Worm (Caenorhabditis elegans): ENCODE results near the gene irg-7.

The irg-7 gene

DNA sequence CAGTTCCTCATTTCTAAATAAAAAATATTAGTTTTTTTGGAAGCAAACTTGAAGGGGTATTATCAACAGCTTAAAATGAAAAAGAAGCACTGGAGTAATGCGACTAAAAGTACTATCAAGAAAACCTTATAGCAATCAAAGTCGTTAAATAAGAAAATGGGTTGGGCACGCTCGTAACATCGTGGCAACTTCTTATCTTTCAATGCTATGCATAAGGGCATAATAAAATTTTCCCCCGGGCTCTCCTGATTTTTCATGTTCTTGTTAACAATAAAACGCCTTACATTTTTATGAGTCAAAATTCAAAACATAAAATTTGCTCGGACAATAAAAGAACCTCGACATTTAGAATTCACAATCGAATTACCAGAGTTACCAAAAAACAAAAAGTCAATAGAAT lies at the start of gene irg-7:
TSS of gene irg-7 (minus strand) at position 23 of the 400 bp plus-strand sequence.
- TF ChIP-seq sma-9 (GFP tag; optimal IDR thresholded peaks at IDR 0.05) = peak; percentile 14
- TF ChIP-seq sma-9 (tag; optimal IDR thresholded peaks at IDR 0.05) = no peak
- no peak for TF ChIP-seq zag-1 (tag; optimal IDR thresholded peaks at IDR 0.05)
- no peak for TF ChIP-seq nhr-6 (tag; optimal IDR thresholded peaks at IDR 0.05)
- peak; percentile 59 for TF ChIP-seq crh-2 (tag; optimal IDR thresholded peaks at IDR 0.05)
- TF ChIP-seq Y55F3AM.14 (GFP tag; optimal IDR thresholded peaks at IDR 0.05) = no peak
- TF ChIP-seq fos-1 (tag; optimal IDR thresholded peaks at IDR 0.05) = peak; percentile 57
- no peak for TF ChIP-seq dmd-4 (tag; optimal IDR thresholded peaks at IDR 0.05)
- no peak for TF ChIP-seq R02D3.7 (tag; optimal IDR thresholded peaks at IDR 0.05)

DNA sequence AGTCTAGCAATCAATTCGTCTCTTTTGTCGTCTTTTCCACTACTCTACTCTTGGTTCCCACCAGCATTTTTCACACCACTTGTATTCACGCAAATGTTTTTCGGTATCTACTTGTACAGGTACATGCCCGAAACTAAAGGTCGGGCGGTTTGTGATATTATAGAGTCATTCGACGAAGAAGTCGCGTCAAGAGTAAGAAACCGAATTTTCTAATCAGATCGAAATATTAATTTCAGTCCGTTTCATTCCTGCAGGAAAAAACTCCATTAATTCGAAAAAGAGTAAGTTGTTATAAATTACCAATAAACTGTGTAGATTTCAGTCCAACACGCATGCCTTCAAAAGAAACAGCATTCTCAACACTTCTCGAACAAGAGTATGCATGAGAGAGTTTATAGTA lies 48.5 kb upstream of the irg-7 start:
- no peak for TF ChIP-seq nhr-12 (tag; optimal IDR thresholded peaks at IDR 0.05)

DNA sequence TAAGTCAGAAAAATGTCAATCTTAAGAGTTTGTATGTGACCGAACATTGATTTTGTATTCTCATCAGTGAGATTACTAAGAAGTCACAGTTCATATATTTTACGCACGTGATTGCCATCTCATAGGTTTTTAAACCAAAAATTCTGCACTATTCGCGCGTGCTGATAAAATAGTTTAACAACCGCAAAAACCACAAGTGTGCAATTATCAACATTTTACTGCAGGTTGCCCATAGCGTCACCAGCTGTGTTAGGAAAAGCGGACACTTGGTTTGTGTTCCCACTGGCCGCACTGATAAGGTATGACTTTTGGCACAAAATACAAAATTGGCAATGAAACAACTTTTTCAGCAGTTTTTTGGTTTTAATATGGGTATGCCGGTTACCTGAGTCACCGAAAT lies 46.7 kb upstream of the irg-7 start:
- TF ChIP-seq sma-3 (GFP tag; optimal IDR thresholded peaks at IDR 0.05) = peak; percentile 18
- peak; percentile 83 for TF ChIP-seq fos-1 (tag; optimal IDR thresholded peaks at IDR 0.05)
- TF ChIP-seq unc-62 (GFP tag; optimal IDR thresholded peaks at IDR 0.05) = no peak
- peak; percentile 46 for TF ChIP-seq crh-2 (tag; optimal IDR thresholded peaks at IDR 0.05)
- TF ChIP-seq unc-55 (GFP tag; optimal IDR thresholded peaks at IDR 0.05) = no peak
- TF ChIP-seq sma-9 (GFP tag; optimal IDR thresholded peaks at IDR 0.05) = peak; percentile 85
- TF ChIP-seq sma-9 (tag; optimal IDR thresholded peaks at IDR 0.05) = no peak
- TF ChIP-seq gmeb-1 (tag; optimal IDR thresholded peaks at IDR 0.05) = peak; percentile 50
- peak; percentile 36 for TF ChIP-seq F13H6.1 (tag; optimal IDR thresholded peaks at IDR 0.05)

DNA sequence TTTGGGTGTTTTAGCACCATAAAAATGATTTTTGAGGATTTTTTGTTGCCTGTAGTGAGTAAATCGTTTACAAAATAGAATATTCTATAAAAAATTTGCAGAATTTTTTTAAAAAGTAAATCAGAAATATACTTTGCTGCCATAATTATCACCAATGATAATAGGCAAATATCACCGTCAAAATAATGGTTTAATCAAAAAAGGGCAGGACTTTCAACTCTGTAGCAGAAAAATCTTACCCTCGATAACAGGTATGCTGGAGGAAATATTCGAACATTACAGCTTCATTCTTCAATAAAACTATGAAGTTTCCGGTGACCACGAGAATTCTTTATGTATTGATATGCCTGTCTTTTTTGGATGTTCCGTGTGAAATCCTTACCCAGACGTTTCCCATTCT lies 45.7 kb upstream of the irg-7 start, which contains the start of gene K09C4.4:
TSS of gene K09C4.4 (plus strand) at position 301 of the 400 bp plus-strand sequence.
- TF ChIP-seq snpc-4 (tag; optimal IDR thresholded peaks at IDR 0.05) (no peak), zag-1 (tag; optimal IDR thresholded peaks at IDR 0.05) (no peak), elt-3 (tag; optimal IDR thresholded peaks at IDR 0.05) (no peak), mdl-1 (tag; optimal IDR thresholded peaks at IDR 0.05) (no peak), ztf-1 (GFP tag; conservative IDR thresholded peaks at IDR 0.05) (no peak), unc-39 (tag; optimal IDR thresholded peaks at IDR 0.05) (no peak), fos-1 (tag; optimal IDR thresholded peaks at IDR 0.05) (no peak), mab-5 (tag; optimal IDR thresholded peaks at IDR 0.05) (no peak), nhr-237 (tag; optimal IDR thresholded peaks at IDR 0.05) (no peak), sma-9 (GFP tag; optimal IDR thresholded peaks at IDR 0.05) (no peak), sma-9 (tag; optimal IDR thresholded peaks at IDR 0.05) (no peak), nhr-129 (tag; optimal IDR thresholded peaks at IDR 0.05) (no peak), peb-1 (tag; optimal IDR thresholded peaks at IDR 0.05) (no peak), ceh-16 (tag; optimal IDR thresholded peaks at IDR 0.05) (no peak), unc-55 (GFP tag; optimal IDR thresholded peaks at IDR 0.05) (no peak), lsy-2 (tag; optimal IDR thresholded peaks at IDR 0.05) (no peak), nhr-12 (tag; optimal IDR thresholded peaks at IDR 0.05) (no peak), skn-1 (tag; optimal IDR thresholded peaks at IDR 0.05) (no peak), aly-2 (tag; optimal IDR thresholded peaks at IDR 0.05) (no peak)

DNA sequence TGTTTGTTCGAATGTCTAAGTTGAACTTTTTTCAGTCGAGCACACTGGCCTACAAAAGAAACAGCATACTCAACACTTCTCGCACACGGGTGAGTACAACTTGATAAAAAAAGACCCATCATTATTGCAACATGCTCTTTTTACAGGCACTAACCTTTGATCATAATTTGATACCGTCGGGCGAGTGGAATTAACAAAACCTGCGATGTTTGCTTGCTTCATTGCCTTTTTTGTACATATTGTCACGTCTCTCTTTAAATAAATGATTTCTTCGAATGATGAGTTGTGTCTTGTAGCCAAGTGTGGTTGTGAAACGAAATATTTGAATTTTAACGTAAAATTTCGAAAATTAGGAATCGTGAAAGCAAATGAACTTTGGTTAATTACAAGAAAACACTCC lies 42.0 kb upstream of the irg-7 start:
- TF ChIP-seq crh-2 (tag; optimal IDR thresholded peaks at IDR 0.05) = peak; percentile 44
- TF ChIP-seq elt-3 (tag; optimal IDR thresholded peaks at IDR 0.05) = no peak
- peak; percentile 80 for TF ChIP-seq fos-1 (tag; optimal IDR thresholded peaks at IDR 0.05)
- TF ChIP-seq gmeb-1 (tag; optimal IDR thresholded peaks at IDR 0.05) = peak; percentile 17
- peak; percentile 81 for TF ChIP-seq sma-9 (GFP tag; optimal IDR thresholded peaks at IDR 0.05)
- TF ChIP-seq sma-9 (tag; optimal IDR thresholded peaks at IDR 0.05) = no peak
- no peak for TF ChIP-seq lin-11 (tag; optimal IDR thresholded peaks at IDR 0.05)
- no peak for TF ChIP-seq lsy-2 (tag; optimal IDR thresholded peaks at IDR 0.05)
- no peak for TF ChIP-seq sma-3 (GFP tag; optimal IDR thresholded peaks at IDR 0.05)
- no peak for TF ChIP-seq aly-2 (tag; optimal IDR thresholded peaks at IDR 0.05)
- TF ChIP-seq F13H6.1 (tag; optimal IDR thresholded peaks at IDR 0.05) = peak; percentile 5

DNA sequence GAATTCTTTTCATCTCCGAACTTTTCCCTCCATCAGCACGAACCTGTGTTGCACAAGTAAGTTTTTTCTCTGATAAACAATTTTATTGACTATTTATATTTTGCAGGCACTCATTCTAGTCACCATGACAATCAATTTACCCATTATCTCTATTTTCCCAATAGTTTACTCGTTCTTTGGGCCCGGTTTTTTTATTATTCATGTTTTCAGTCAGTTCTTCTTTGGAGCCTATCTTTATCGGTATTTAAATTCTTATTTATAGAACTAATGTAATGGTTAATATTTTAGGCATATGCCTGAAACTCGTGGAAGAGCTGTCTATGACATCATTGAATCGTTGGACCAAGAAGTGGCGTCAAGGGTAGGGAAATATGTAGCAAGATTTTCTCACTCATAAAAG lies 41.5 kb upstream of the irg-7 start:
- TF ChIP-seq mab-5 (tag; optimal IDR thresholded peaks at IDR 0.05) = no peak
- TF ChIP-seq lin-13 (GFP tag; optimal IDR thresholded peaks at IDR 0.05) = no peak
- TF ChIP-seq nhr-237 (tag; optimal IDR thresholded peaks at IDR 0.05) = no peak
- TF ChIP-seq ztf-11 (tag; optimal IDR thresholded peaks at IDR 0.05) = no peak
- TF ChIP-seq gmeb-1 (tag; optimal IDR thresholded peaks at IDR 0.05) = no peak

All from whole organism, L2 larva.